Fruit fly (Drosophila melanogaster) Kc167 (cell line): ENCODE measurements around the gene hfp.

ENCODE experiments used
- Myc ChIP-seq: fragments of >200 bp; optimal IDR thresholded peaks from 2 replicates; lab custom pipeline; 2017; ENCODE audit warnings: missing external identifiers
- Sin3A ChIP-seq: fragments of >200 bp; optimal IDR thresholded peaks from 2 replicates; lab custom pipeline; 2018; ENCODE audit warnings: missing external identifiers
- psq ChIP-seq: fragments of >200 bp; optimal IDR thresholded peaks from 2 replicates; lab custom pipeline; 2017; ENCODE audit warnings: missing external identifiers
- ttk ChIP-seq: sonication (Bioruptor generic); optimal IDR thresholded peaks from 2 replicates; lab custom pipeline; 2017; ENCODE audit warnings: missing external identifiers

DNA sequence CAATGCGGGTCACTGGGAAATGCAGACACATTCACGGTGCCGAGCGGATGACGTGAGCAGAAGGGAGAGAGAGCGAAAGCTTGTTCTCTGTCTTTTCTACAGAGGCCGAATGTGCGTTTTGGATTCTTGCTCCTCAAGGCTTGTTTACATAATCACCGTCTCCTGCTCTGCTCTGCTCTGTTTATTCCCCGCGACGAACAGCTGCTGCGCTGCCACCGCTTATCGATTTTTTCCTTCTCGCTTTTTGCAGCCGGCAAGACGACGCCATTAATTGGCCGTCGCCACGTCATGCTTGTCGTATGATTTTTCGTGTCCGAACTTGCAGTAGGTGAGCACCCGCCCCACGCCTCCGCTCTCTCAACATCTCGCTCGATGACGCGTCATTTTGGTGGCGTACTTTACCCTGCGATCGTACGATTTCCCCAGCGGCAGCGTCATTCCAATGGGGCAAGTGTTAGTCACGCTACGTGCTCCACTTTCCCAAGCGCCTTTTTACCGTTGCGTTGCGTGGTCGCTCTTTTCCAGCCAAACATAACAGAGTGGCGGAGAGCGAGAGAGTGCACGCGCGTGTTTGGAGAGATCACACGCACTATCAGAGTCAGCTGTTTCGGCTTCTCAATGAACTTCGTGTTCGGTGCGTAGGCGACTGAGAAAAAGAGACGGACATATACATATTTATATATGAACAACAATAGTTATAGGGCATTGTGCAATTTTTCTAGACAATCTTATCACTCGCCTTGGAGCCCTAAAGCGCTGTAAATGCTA is 44.1 kb upstream of the hfp start:
- TF ChIP-seq ttk (lab: Kevin White, UChicago) (no peak), psq (lab: Kevin White, UChicago) (no peak), Myc (lab: Kevin White, UChicago) (no peak), Sin3A (lab: Kevin White, UChicago) (no peak)
